Fruit fly (Drosophila melanogaster) whole organism, pupa: ENCODE data around the gene grsm.

Source experiments
- CG10348 ChIP-seq: fragments of 200-800 bp; sonication (Bioruptor generic); IDR thresholded peaks from 2 replicates; pipeline ENCODE4 v1.3.6; 2022; ENCODE audit warnings: missing biosample characterization, missing genetic modification characterization
- CG12605 ChIP-seq: fragments of 200-800 bp; sonication (Bioruptor generic); IDR thresholded peaks from 2 replicates; pipeline ENCODE4 v1.3.6; 2022; ENCODE audit warnings: missing biosample characterization, missing genetic modification characterization
- CG13204 ChIP-seq: fragments of 200-800 bp; sonication (Bioruptor generic); optimal IDR thresholded peaks from 2 replicates; lab custom pipeline; 2018; ENCODE audit warnings: missing biosample characterization, mild to moderate bottlenecking, missing genetic modification characterization, moderate library complexity
- CG14655 ChIP-seq: fragments of 200-800 bp; sonication (Bioruptor generic); optimal IDR thresholded peaks from 3 replicates; lab custom pipeline; 2017; ENCODE audit warnings: mild to moderate bottlenecking, missing biosample characterization, missing genetic modification reagents, missing genetic modification characterization
- CG15710 ChIP-seq: fragments of 200-800 bp; sonication (Bioruptor generic); optimal IDR thresholded peaks from 2 replicates; lab custom pipeline; 2018; ENCODE audit warnings: missing biosample characterization, mild to moderate bottlenecking, missing genetic modification characterization, moderate library complexity
- CG17806 ChIP-seq: fragments of 200-800 bp; sonication (Bioruptor generic); optimal IDR thresholded peaks from 2 replicates; lab custom pipeline; 2018; ENCODE audit warnings: missing biosample characterization, mild to moderate bottlenecking, missing genetic modification characterization, moderate library complexity
- CG32121 ChIP-seq: fragments of 200-800 bp; sonication (Bioruptor generic); IDR thresholded peaks from 2 replicates; pipeline ENCODE4 v1.3.6; 2022; ENCODE audit warnings: missing biosample characterization, missing genetic modification characterization
- CG34367 ChIP-seq: fragments of 200-800 bp; sonication (Bioruptor generic); optimal IDR thresholded peaks from 2 replicates; lab custom pipeline; 2018; ENCODE audit warnings: missing biosample characterization, mild to moderate bottlenecking, missing genetic modification characterization
- CG4496 ChIP-seq: fragments of 200-800 bp; sonication (Bioruptor generic); IDR thresholded peaks from 3 replicates; pipeline ENCODE4 v1.3.6; 2022; ENCODE audit warnings: missing biosample characterization, missing genetic modification characterization
- CG8159 ChIP-seq: fragments of 200-800 bp; sonication (Bioruptor generic); optimal IDR thresholded peaks from 3 replicates; lab custom pipeline; 2018; ENCODE audit warnings: missing biosample characterization, mild to moderate bottlenecking, missing genetic modification characterization, moderate library complexity
- CG8301 ChIP-seq: fragments of 200-800 bp; sonication (Bioruptor generic); optimal IDR thresholded peaks from 2 replicates; lab custom pipeline; 2018; ENCODE audit warnings: missing biosample characterization, mild to moderate bottlenecking, missing genetic modification characterization
- CG9948 ChIP-seq: fragments of 200-800 bp; sonication (Bioruptor generic); optimal IDR thresholded peaks from 2 replicates; lab custom pipeline; 2018; ENCODE audit warnings: missing biosample characterization, mild to moderate bottlenecking, missing genetic modification characterization, moderate library complexity
- D1 ChIP-seq: fragments of 200-800 bp; sonication (Bioruptor generic); optimal IDR thresholded peaks from 2 replicates; lab custom pipeline; 2018; ENCODE audit warnings: missing biosample characterization, mild to moderate bottlenecking, missing genetic modification characterization, moderate library complexity
- EcR ChIP-seq: fragments of 200-800 bp; sonication (Bioruptor generic); optimal IDR thresholded peaks from 3 replicates; lab custom pipeline; 2019; ENCODE audit warnings: missing biosample characterization, missing genetic modification characterization, mild to moderate bottlenecking, moderate library complexity, missing genetic modification reagents
- Ets98B ChIP-seq: fragments of 200-800 bp; sonication (Bioruptor generic); IDR thresholded peaks from 2 replicates; pipeline ENCODE4 v1.3.6; 2022; ENCODE audit warnings: missing biosample characterization, missing genetic modification characterization
- Pif1A ChIP-seq: fragments of 200-800 bp; sonication (Bioruptor generic); optimal IDR thresholded peaks from 3 replicates; lab custom pipeline; 2016; ENCODE audit warnings: missing biosample characterization, missing genetic modification characterization
- Pif1B ChIP-seq: fragments of 200-800 bp; sonication (Bioruptor generic); optimal IDR thresholded peaks from 3 replicates; lab custom pipeline; 2016; ENCODE audit warnings: missing biosample characterization, missing genetic modification characterization
- Snoo ChIP-seq: fragments of 200-800 bp; sonication (Bioruptor generic); optimal IDR thresholded peaks from 3 replicates; lab custom pipeline; 2017; ENCODE audit warnings: missing biosample characterization, mild to moderate bottlenecking, missing genetic modification characterization, inconsistent platforms
- fd96Ca ChIP-seq: fragments of 200-800 bp; sonication (Bioruptor generic); IDR thresholded peaks from 3 replicates; pipeline ENCODE4 v1.3.6; 2022; ENCODE audit warnings: missing biosample characterization, missing genetic modification characterization
- gl ChIP-seq: fragments of 200-800 bp; sonication (Bioruptor generic); optimal IDR thresholded peaks from 2 replicates; lab custom pipeline; 2018; ENCODE audit warnings: missing biosample characterization, mild to moderate bottlenecking, missing genetic modification characterization
- rn ChIP-seq: fragments of 200-800 bp; sonication (Bioruptor generic); IDR thresholded peaks from 2 replicates; pipeline ENCODE4 v1.3.6; 2022; ENCODE audit warnings: missing biosample characterization, missing genetic modification characterization

The grsm gene

DNA sequence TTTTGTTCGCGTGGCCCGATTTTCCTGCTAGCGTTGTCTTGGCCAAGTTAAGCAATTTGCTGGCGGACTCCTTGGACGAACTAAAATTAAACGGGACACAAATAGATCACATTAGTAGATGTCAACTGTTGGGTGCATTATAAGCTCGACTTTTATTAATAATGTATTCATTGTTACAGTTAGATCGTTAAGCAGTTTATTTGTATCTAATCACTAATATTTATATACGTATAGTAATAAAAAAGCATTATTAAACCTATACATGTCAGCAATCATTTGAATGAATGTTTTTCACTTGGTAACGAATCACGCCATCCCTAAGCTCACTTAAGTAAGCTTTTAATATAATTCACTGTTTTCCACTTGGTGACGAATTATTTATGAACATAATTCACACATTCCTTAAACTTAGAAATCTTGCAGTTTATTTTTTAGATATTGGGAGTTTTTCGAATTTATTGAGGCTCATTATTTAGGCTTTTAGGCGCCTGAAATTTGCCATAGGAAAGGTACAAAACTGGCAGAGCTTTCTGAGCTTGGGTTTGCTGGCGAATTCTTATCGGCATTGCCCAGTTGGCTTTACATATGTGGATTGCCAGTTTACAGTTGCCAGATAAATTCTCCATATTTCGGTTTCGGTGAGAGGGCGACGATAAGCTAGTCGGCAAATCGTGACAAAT, 10.0 kb upstream of the grsm start, which contains the start of the genes CG7381 and CG7091:
Gene CG7381 (minus strand): TSS at position 101 of the 680 bp plus-strand sequence.
Gene CG7091 (plus strand): TSS at position 630 of the 680 bp plus-strand sequence.
- TF ChIP-seq CG12605 (GFP tag; lab: Robert Waterston, UW): no peak
- no peak for TF ChIP-seq EcR (GFP tag; lab: Kevin White, UChicago)
- TF ChIP-seq CG13204 (GFP tag; lab: Kevin White, UChicago): no peak
- no peak for TF ChIP-seq CG9948 (tag; lab: Kevin White, UChicago)
- TF ChIP-seq CG8301 (tag; lab: Kevin White, UChicago): no peak
- TF ChIP-seq CG34367 (tag; lab: Kevin White, UChicago): no peak
- TF ChIP-seq CG10348 (GFP tag; lab: Robert Waterston, UW): no peak
- no peak for TF ChIP-seq gl
- no peak for TF ChIP-seq D1 (tag; lab: Kevin White, UChicago)
- TF ChIP-seq CG8159: no peak
- no peak for TF ChIP-seq CG14655 (GFP tag; lab: Kevin White, UChicago)
- TF ChIP-seq rn: no peak
- TF ChIP-seq Ets98B (GFP tag; lab: Robert Waterston, UW): no peak
- TF ChIP-seq fd96Ca (GFP tag; lab: Robert Waterston, UW): no peak
- TF ChIP-seq Snoo (tag; lab: Kevin White, UChicago): no peak
- TF ChIP-seq CG17806 (tag; lab: Kevin White, UChicago): no peak
- TF ChIP-seq CG15710 (tag; lab: Kevin White, UChicago): no peak
- no peak for TF ChIP-seq CG4496 (GFP tag; lab: Robert Waterston, UW)
- TF ChIP-seq Pif1B (GFP tag; lab: Kevin White, UChicago): no peak
- TF ChIP-seq Pif1A (GFP tag; lab: Kevin White, UChicago): no peak

DNA sequence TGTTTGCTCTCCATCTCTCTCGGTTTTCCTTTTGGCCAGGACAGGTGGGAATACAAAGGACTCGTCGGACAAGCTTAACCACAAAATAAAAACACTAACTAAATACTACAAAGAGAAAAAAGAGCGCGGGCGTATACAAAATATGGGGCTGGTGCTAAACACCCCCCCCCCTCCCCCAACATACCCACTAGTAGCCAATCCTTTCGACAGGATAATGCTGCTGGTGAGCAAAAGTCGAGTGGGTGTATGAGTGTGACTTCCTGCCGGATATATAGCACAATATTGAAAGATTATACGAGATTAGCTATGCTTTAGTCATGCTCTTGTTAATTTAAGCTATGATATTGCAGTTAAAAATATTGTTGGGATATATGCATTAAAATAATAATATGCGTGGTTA, 7.7 kb upstream of the grsm start:
- TF ChIP-seq CG12605 (GFP tag; lab: Robert Waterston, UW) (no peak), Snoo (tag; lab: Kevin White, UChicago) (no peak), Pif1B (GFP tag; lab: Kevin White, UChicago) (no peak), CG10348 (GFP tag; lab: Robert Waterston, UW) (no peak), CG4496 (GFP tag; lab: Robert Waterston, UW) (no peak), CG14655 (GFP tag; lab: Kevin White, UChicago) (no peak), CG8159 (no peak), gl (no peak), Pif1A (GFP tag; lab: Kevin White, UChicago) (no peak), Ets98B (GFP tag; lab: Robert Waterston, UW) (no peak), CG8301 (tag; lab: Kevin White, UChicago) (no peak), fd96Ca (GFP tag; lab: Robert Waterston, UW) (no peak), CG15710 (tag; lab: Kevin White, UChicago) (no peak), CG13204 (GFP tag; lab: Kevin White, UChicago) (no peak), CG32121 (GFP tag; lab: Robert Waterston, UW) (no peak)

DNA sequence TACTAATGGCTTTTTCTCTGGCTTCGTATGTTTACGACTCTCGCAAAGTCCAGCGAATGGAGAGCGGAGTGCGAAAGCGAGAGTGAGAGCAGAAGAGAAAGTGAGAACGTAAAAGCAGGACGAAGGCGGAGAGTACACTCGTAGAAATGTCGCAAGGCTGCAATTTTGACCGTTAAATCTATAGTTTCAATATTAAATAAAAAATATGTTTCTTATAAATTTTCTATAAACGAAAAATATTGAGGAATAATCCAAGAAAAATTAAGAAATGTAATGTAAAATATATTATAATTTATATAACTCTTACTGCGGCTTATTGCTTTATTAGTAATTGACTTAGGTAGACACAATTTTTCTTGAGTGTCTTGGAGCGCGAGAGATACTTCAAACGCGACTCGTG, 6.9 kb upstream of the grsm start:
- TF ChIP-seq Pif1B (GFP tag; lab: Kevin White, UChicago) (peak; percentile 63), CG9948 (tag; lab: Kevin White, UChicago) (peak; percentile 43), Ets98B (GFP tag; lab: Robert Waterston, UW) (no peak), CG4496 (GFP tag; lab: Robert Waterston, UW) (0 out of 3 replicates have a peak, but pooled peaks have one; percentile 23), CG14655 (GFP tag; lab: Kevin White, UChicago) (peak; percentile 53), CG34367 (tag; lab: Kevin White, UChicago) (no peak), Pif1A (GFP tag; lab: Kevin White, UChicago) (peak; percentile 22), D1 (tag; lab: Kevin White, UChicago) (no peak), CG13204 (GFP tag; lab: Kevin White, UChicago) (no peak), CG17806 (tag; lab: Kevin White, UChicago) (no peak), EcR (GFP tag; lab: Kevin White, UChicago) (no peak), CG15710 (tag; lab: Kevin White, UChicago) (no peak), CG32121 (GFP tag; lab: Robert Waterston, UW) (no peak), Snoo (tag; lab: Kevin White, UChicago) (no peak)

DNA sequence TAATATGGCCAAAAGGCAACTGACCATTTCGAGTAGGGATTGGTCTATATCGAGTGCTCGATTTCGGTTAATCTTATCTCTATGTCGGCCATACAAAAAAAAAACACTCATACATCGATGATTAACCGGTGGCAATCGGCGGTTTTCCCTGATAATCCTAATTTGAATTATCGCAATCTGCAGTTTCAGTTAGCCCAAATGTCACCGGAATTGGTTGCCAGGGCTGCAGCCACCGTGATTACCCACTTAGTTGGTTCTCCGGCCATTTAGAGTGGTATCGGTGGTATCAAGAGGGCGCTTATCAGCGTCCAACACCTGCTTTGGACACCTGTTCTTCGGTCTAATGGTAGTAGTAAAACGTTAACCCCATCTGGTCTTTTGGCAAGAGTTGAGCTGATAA, 4.6 kb upstream of the grsm start:
- TF ChIP-seq Pif1A (GFP tag; lab: Kevin White, UChicago) (no peak), CG15710 (tag; lab: Kevin White, UChicago) (no peak), CG8301 (tag; lab: Kevin White, UChicago) (no peak), Snoo (tag; lab: Kevin White, UChicago) (no peak), gl (no peak), CG4496 (GFP tag; lab: Robert Waterston, UW) (no peak), rn (no peak), CG13204 (GFP tag; lab: Kevin White, UChicago) (no peak), D1 (tag; lab: Kevin White, UChicago) (no peak), CG9948 (tag; lab: Kevin White, UChicago) (no peak), CG14655 (GFP tag; lab: Kevin White, UChicago) (no peak), CG34367 (tag; lab: Kevin White, UChicago) (no peak), Pif1B (GFP tag; lab: Kevin White, UChicago) (no peak), fd96Ca (GFP tag; lab: Robert Waterston, UW) (no peak), CG10348 (GFP tag; lab: Robert Waterston, UW) (no peak), CG8159 (no peak), EcR (GFP tag; lab: Kevin White, UChicago) (no peak), CG17806 (tag; lab: Kevin White, UChicago) (no peak), Ets98B (GFP tag; lab: Robert Waterston, UW) (no peak), CG12605 (GFP tag; lab: Robert Waterston, UW) (no peak)
- TF ChIP-seq, all 21 proteins: peak for 0

DNA sequence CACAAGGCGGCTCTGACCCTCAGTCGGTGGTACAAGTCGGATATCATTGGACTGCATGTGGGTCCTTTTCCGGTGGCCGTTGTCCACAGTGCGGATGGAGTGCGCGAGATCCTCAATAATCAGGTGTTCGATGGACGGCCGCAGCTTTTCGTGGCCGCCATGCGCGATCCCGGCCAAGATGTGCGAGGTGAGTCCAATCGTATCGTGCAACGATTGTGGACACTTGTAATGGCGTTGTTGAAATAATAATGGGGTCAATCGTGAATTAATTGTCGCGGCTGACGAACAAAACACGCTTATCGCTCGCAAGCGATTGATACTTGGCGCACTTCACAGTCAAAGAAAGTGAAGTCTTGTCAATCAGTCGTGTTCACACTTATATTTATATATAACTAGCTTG, 3.5 kb downstream of the grsm start:
- TF ChIP-seq CG12605 (GFP tag; lab: Robert Waterston, UW) (no peak), CG4496 (GFP tag; lab: Robert Waterston, UW) (no peak), rn (no peak)
